Worm (Caenorhabditis elegans) whole organism, L4 larva: ENCODE measurements around the gene mdl-1.
A peak's percentile ranks its signal among the peaks of the same experiment; 100 is the strongest.

Experiments used
- D1046.2 ChIP-seq: fragments of 200-800 bp; sonication (Bioruptor generic); IDR thresholded peaks from 2 replicates; pipeline ENCODE4 v1.3.6; 2022; ENCODE audit warnings: missing genetic modification characterization, missing compliant biosample characterization
- F44E2.7 ChIP-seq: fragments of 200-800 bp; sonication (Bioruptor generic); IDR thresholded peaks from 2 replicates; pipeline ENCODE4 v2.1.2; 2022; ENCODE audit warnings: missing genetic modification characterization, missing compliant biosample characterization
- T20F7.1 ChIP-seq: fragments of 200-800 bp; sonication (Bioruptor generic); optimal IDR thresholded peaks from 2 replicates; lab custom pipeline; 2018; ENCODE audit warnings: mild to moderate bottlenecking, missing genetic modification characterization, missing compliant biosample characterization
- Y105C5A.15 ChIP-seq: fragments of 200-800 bp; sonication (Bioruptor generic); IDR thresholded peaks from 2 replicates; pipeline ENCODE4 v1.3.6; 2022; ENCODE audit warnings: missing genetic modification characterization, missing compliant biosample characterization
- Y48G9A.11 ChIP-seq: fragments of 200-800 bp; sonication (Bioruptor generic); IDR thresholded peaks from 2 replicates; pipeline ENCODE4 v1.3.6; 2022; ENCODE audit warnings: missing genetic modification reagents, missing genetic modification characterization, missing compliant biosample characterization
- Y75B8A.6 ChIP-seq: fragments of 200-800 bp; sonication (Bioruptor generic); IDR thresholded peaks from 2 replicates; pipeline ENCODE4 v1.3.6; 2022; ENCODE audit warnings: missing genetic modification reagents, missing genetic modification characterization, missing compliant biosample characterization
- ZK337.2 ChIP-seq: fragments of 200-800 bp; sonication (Bioruptor generic); IDR thresholded peaks from 2 replicates; pipeline ENCODE4 v1.3.6; 2022; ENCODE audit warnings: missing genetic modification reagents, missing genetic modification characterization, missing compliant biosample characterization
- ZK546.5 ChIP-seq, 2 experiments: sonication (generic microtip); optimal IDR thresholded peaks; 2 replicates each; lab custom pipeline; 2017; ENCODE audit warnings: missing biosample characterization in 2 of 2, missing genetic modification characterization in 2 of 2
- aha-1 ChIP-seq: fragments of 150-350 bp; peaks from one replicate; lab custom pipeline; 2014; ENCODE audit warnings: missing biosample characterization, missing genetic modification characterization
- ama-1 ChIP-seq: fragments of 150-350 bp; optimal IDR thresholded peaks from 2 replicates; lab custom pipeline; 2014; ENCODE audit warnings: inconsistent platforms, mixed read lengths
- arid-1 ChIP-seq: fragments of 200-800 bp; sonication (Bioruptor generic); conservative IDR thresholded peaks from 2 replicates; pipeline ENCODE4 v1.3.6; 2022; ENCODE audit warnings: missing genetic modification reagents, missing genetic modification characterization, missing compliant biosample characterization
- attf-4 ChIP-seq: sonication (generic microtip); optimal IDR thresholded peaks from 3 replicates; lab custom pipeline; 2017; ENCODE audit warnings: missing biosample characterization, missing genetic modification characterization
- ceh-20 ChIP-seq: fragments of 200-800 bp; sonication (Bioruptor generic); IDR thresholded peaks from 2 replicates; pipeline ENCODE4 v1.3.6; 2022; ENCODE audit warnings: missing genetic modification reagents, missing genetic modification characterization, missing compliant biosample characterization
- ceh-28 ChIP-seq: fragments of 150-350 bp; optimal IDR thresholded peaks from 2 replicates; lab custom pipeline; 2014; ENCODE audit warnings: missing biosample characterization, missing genetic modification reagents, missing genetic modification characterization
- ceh-32 ChIP-seq: sonication (generic microtip); optimal IDR thresholded peaks from 2 replicates; lab custom pipeline; 2016; ENCODE audit warnings: mild to moderate bottlenecking, missing genetic modification characterization, missing compliant biosample characterization; ENCODE audit not compliant: poor library complexity
- ceh-62 ChIP-seq: sonication (generic microtip); optimal IDR thresholded peaks from 2 replicates; lab custom pipeline; 2017; ENCODE audit warnings: missing biosample characterization, missing genetic modification characterization
- cey-2 ChIP-seq: sonication (generic microtip); optimal IDR thresholded peaks from 3 replicates; lab custom pipeline; 2017; ENCODE audit warnings: missing genetic modification characterization, mild to moderate bottlenecking, missing compliant biosample characterization, antibody characterized with exemption, borderline replicate concordance; ENCODE audit not compliant: insufficient read depth
- daf-19 ChIP-seq: fragments of 200-800 bp; sonication (Bioruptor generic); conservative IDR thresholded peaks from 2 replicates; pipeline ENCODE4 v1.3.6; 2022; ENCODE audit warnings: missing genetic modification characterization, missing compliant biosample characterization
- egl-43 ChIP-seq: fragments of 200-800 bp; sonication (Bioruptor generic); IDR thresholded peaks from 2 replicates; pipeline ENCODE4 v1.3.6; 2022; ENCODE audit warnings: missing genetic modification reagents, missing genetic modification characterization, missing compliant biosample characterization
- fos-1 ChIP-seq: fragments of 150-350 bp; optimal IDR thresholded peaks from 2 replicates; lab custom pipeline; 2014; ENCODE audit warnings: missing biosample characterization, missing genetic modification characterization
- gei-8 ChIP-seq: fragments of 200-800 bp; sonication (Bioruptor generic); optimal IDR thresholded peaks from 2 replicates; lab custom pipeline; 2018; ENCODE audit warnings: mild to moderate bottlenecking, missing genetic modification characterization, missing compliant biosample characterization
- hlh-11 ChIP-seq: fragments of 200-800 bp; sonication (Bioruptor generic); optimal IDR thresholded peaks from 2 replicates; lab custom pipeline; 2018; ENCODE audit warnings: mild to moderate bottlenecking, missing genetic modification characterization, missing compliant biosample characterization
- hlh-30 ChIP-seq: sonication (generic microtip); optimal IDR thresholded peaks from 2 replicates; lab custom pipeline; 2017; ENCODE audit warnings: antibody characterized with exemption, mild to moderate bottlenecking, missing genetic modification characterization, missing compliant biosample characterization; ENCODE audit not compliant: insufficient read depth
- jun-1 ChIP-seq: fragments of 150-350 bp; optimal IDR thresholded peaks from 2 replicates; lab custom pipeline; 2014; ENCODE audit warnings: missing biosample characterization, missing genetic modification reagents, missing genetic modification characterization
- lin-13 ChIP-seq: fragments of 150-350 bp; optimal IDR thresholded peaks from 2 replicates; lab custom pipeline; 2014; ENCODE audit warnings: missing biosample characterization, missing genetic modification reagents, missing genetic modification characterization
- lin-38 ChIP-seq: fragments of 200-800 bp; sonication (Bioruptor generic); IDR thresholded peaks from 2 replicates; pipeline ENCODE4 v1.3.6; 2022; ENCODE audit warnings: missing genetic modification reagents, missing genetic modification characterization, missing compliant biosample characterization
- lir-3 ChIP-seq: sonication (generic microtip); optimal IDR thresholded peaks from 2 replicates; lab custom pipeline; 2016; ENCODE audit warnings: mild to moderate bottlenecking, missing genetic modification characterization, missing compliant biosample characterization
- lsy-2 ChIP-seq, 2 experiments: fragments of 150-350 bp in 1 of 2; sonication (generic microtip) in 1 of 2; optimal IDR thresholded peaks; 2 replicates each; lab custom pipeline; 2014 to 2017; ENCODE audit warnings: missing biosample characterization in 2 of 2, missing genetic modification characterization in 2 of 2
- mdl-1 ChIP-seq, 2 experiments: fragments of 150-350 bp in 1 of 2; sonication (generic microtip) in 1 of 2; optimal IDR thresholded peaks; 2 replicates each; lab custom pipeline; 2014 to 2017; ENCODE audit warnings: missing biosample characterization in 2 of 2, missing genetic modification characterization in 2 of 2
- mes-2 ChIP-seq: sonication (generic microtip); optimal IDR thresholded peaks from 2 replicates; lab custom pipeline; 2016; ENCODE audit warnings: missing genotype, mild to moderate bottlenecking, missing genetic modification characterization, missing compliant biosample characterization; ENCODE audit not compliant: poor library complexity, severe bottlenecking
- nhr-237 ChIP-seq: sonication (generic microtip); optimal IDR thresholded peaks from 2 replicates; lab custom pipeline; 2017; ENCODE audit warnings: missing biosample characterization, missing genetic modification characterization
- nhr-42 ChIP-seq: fragments of 200-800 bp; sonication (Bioruptor generic); IDR thresholded peaks from 2 replicates; pipeline ENCODE4 v1.3.6; 2022; ENCODE audit warnings: missing genetic modification characterization, missing compliant biosample characterization
- nhr-48 ChIP-seq: sonication (generic microtip); optimal IDR thresholded peaks from 2 replicates; lab custom pipeline; 2016; ENCODE audit warnings: mild to moderate bottlenecking, missing genetic modification characterization, missing compliant biosample characterization
- pha-4 ChIP-seq, 2 experiments: fragments of 150-350 bp in 1 of 2; fragments of 200-800 bp in 1 of 2; sonication (Bioruptor generic) in 1 of 2; IDR thresholded peaks in 1 of 2; optimal IDR thresholded peaks in 1 of 2; 2 replicates each; pipeline versions ENCODE4 v1.3.6 to Lab custom; 2014 to 2022; ENCODE audit warnings: missing genetic modification characterization in 2 of 2, missing genetic modification reagents in 2 of 2, missing biosample characterization in 1 of 2, missing compliant biosample characterization in 1 of 2
- set-16 ChIP-seq: fragments of 200-800 bp; sonication (Bioruptor generic); IDR thresholded peaks from 2 replicates; pipeline ENCODE4 v1.3.6; 2022; ENCODE audit warnings: missing genetic modification reagents, missing genetic modification characterization, missing compliant biosample characterization
- skn-1 ChIP-seq: fragments of 150-350 bp; optimal IDR thresholded peaks from 2 replicates; lab custom pipeline; 2014; ENCODE audit warnings: missing biosample characterization, missing genetic modification characterization
- snpc-4 ChIP-seq: fragments of 150-350 bp; optimal IDR thresholded peaks from 2 replicates; lab custom pipeline; 2014; ENCODE audit warnings: missing biosample characterization, missing genetic modification characterization
- spr-1 ChIP-seq: sonication (generic microtip); optimal IDR thresholded peaks from 2 replicates; lab custom pipeline; 2016; ENCODE audit warnings: mild to moderate bottlenecking, missing genetic modification characterization, missing compliant biosample characterization
- spr-3 ChIP-seq: fragments of 200-800 bp; sonication (Bioruptor generic); optimal IDR thresholded peaks from 2 replicates; lab custom pipeline; 2018; ENCODE audit warnings: mild to moderate bottlenecking, missing genetic modification characterization, missing compliant biosample characterization
- unc-130 ChIP-seq: sonication (generic microtip); optimal IDR thresholded peaks from 2 replicates; lab custom pipeline; 2016; ENCODE audit warnings: missing genetic modification reagents, missing genetic modification characterization, missing compliant biosample characterization
- unc-62 ChIP-seq, 3 experiments: fragments of 150-350 bp in 1 of 3; sonication (generic microtip); optimal IDR thresholded peaks in 2 of 3; peaks in 1 of 3; 1 replicate in 1 of 3; 2 replicates in 2 of 3; lab custom pipeline; 2014 to 2017; ENCODE audit warnings: missing biosample characterization in 3 of 3, missing genetic modification characterization in 3 of 3, missing genetic modification reagents in 3 of 3, missing genotype in 1 of 3
- vab-7 ChIP-seq: fragments of 200-800 bp; sonication (Bioruptor generic); IDR thresholded peaks from 2 replicates; pipeline ENCODE4 v1.3.6; 2022; ENCODE audit warnings: missing genetic modification reagents, missing genetic modification characterization, missing compliant biosample characterization
- zfp-3 ChIP-seq: fragments of 200-800 bp; sonication (Bioruptor generic); conservative IDR thresholded peaks from 2 replicates; pipeline ENCODE4 v1.3.6; 2022; ENCODE audit warnings: missing genetic modification reagents, missing genetic modification characterization, missing compliant biosample characterization
- ztf-11 ChIP-seq: fragments of 150-350 bp; optimal IDR thresholded peaks from 2 replicates; lab custom pipeline; 2014; ENCODE audit warnings: missing biosample characterization, missing genetic modification characterization

Gene mdl-1

ce11 chrX:6742891-6743290, 740 bp downstream of the mdl-1 start (continued):
- TF ChIP-seq Y105C5A.15 (GFP tag; lab: Robert Waterston, UW) (no peak), ceh-32 (tag; lab: Kevin White, UChicago) (no peak), hlh-11 (tag; lab: Kevin White, UChicago) (peak; percentile 82), unc-130 (GFP tag; lab: Kevin White, UChicago) (no peak), ceh-28 (tag; lab: Kevin White, UChicago) (no peak), nhr-42 (GFP tag; lab: Robert Waterston, UW) (no peak), skn-1 (tag; lab: Kevin White, UChicago) (no peak), Y75B8A.6 (GFP tag; lab: Robert Waterston, UW) (peak; percentile 4; the same call in 1 of the 2 replicates), unc-62 (GFP tag; optimal IDR thresholded peaks at IDR 0.05 in 1 of 2; lab: Kevin White, UChicago) (peak in 1 of 2 experiments; percentile 98), unc-62 (tag; optimal IDR thresholded peaks at IDR 0.05; lab: Kevin White, UChicago) (no peak), mdl-1 (tag; optimal IDR thresholded peaks at IDR 0.05; lab: Kevin White, UChicago) (peak in 1 of 2 experiments; percentile 100), jun-1 (tag; lab: Kevin White, UChicago) (peak; percentile 23), set-16 (GFP tag; lab: Robert Waterston, UW) (no peak)

- TF ChIP-seq mes-2 (tag; lab: Kevin White, UChicago) (no peak), ceh-20 (0 out of 2 replicates have a peak, but pooled peaks have one; percentile 7), ama-1 (lab: Kevin White, UChicago) (no peak)
Observed at ce11 chrX:6743344-6743743, 1.2 kb downstream of the mdl-1 start.

- TF ChIP-seq jun-1 (tag; lab: Kevin White, UChicago) (peak; percentile 68), Y48G9A.11 (GFP tag; lab: Robert Waterston, UW) (no peak), daf-19 (GFP tag; lab: Robert Waterston, UW) (peak; percentile 61; the same call in 1 of the 2 replicates), D1046.2 (no peak), F44E2.7 (GFP tag; lab: Robert Waterston, UW) (no peak), spr-1 (tag; lab: Kevin White, UChicago) (peak; percentile 86), snpc-4 (no peak), ztf-11 (tag; lab: Kevin White, UChicago) (no peak), ceh-62 (tag; lab: Kevin White, UChicago) (no peak), nhr-237 (tag; lab: Kevin White, UChicago) (peak; percentile 51), T20F7.1 (GFP tag; lab: Kevin White, UChicago) (peak; percentile 83), lsy-2 (tag; optimal IDR thresholded peaks at IDR 0.05; lab: Kevin White, UChicago) (peak; percentile 61 to 88), ceh-20 (peak; percentile 64), zfp-3 (peak; percentile 95), gei-8 (GFP tag; lab: Kevin White, UChicago) (peak; percentile 97), attf-4 (tag; lab: Kevin White, UChicago) (no peak), egl-43 (GFP tag; lab: Robert Waterston, UW) (no peak), cey-2 (tag; lab: Kevin White, UChicago) (peak; percentile 93), arid-1 (GFP tag; lab: Robert Waterston, UW) (0 out of 2 replicates have a peak, but pooled peaks have one; percentile 9), hlh-30 (tag; lab: Kevin White, UChicago) (peak; percentile 99), nhr-48 (tag; lab: Kevin White, UChicago) (peak; percentile 99), set-16 (GFP tag; lab: Robert Waterston, UW) (peak; percentile 44; the same call in 1 of the 2 replicates), vab-7 (GFP tag; lab: Robert Waterston, UW) (no peak), lir-3 (tag; lab: Kevin White, UChicago) (peak; percentile 39), aha-1 (tag; lab: Kevin White, UChicago) (peak; percentile 99), lin-38 (peak; percentile 63), Y105C5A.15 (GFP tag; lab: Robert Waterston, UW) (0 out of 2 replicates have a peak, but pooled peaks have one; percentile 5), ZK337.2 (GFP tag; lab: Robert Waterston, UW) (no peak), ZK546.5 (tag; optimal IDR thresholded peaks at IDR 0.05; lab: Kevin White, UChicago) (no peak), spr-3 (GFP tag; lab: Kevin White, UChicago) (no peak), mes-2 (tag; lab: Kevin White, UChicago) (peak; percentile 39), pha-4 (GFP tag; IDR thresholded peaks at IDR 0.05; lab: Robert Waterston, UW) (peak; percentile 91), pha-4 (tag; optimal IDR thresholded peaks at IDR 0.05; lab: Kevin White, UChicago) (peak; percentile 64), fos-1 (tag; lab: Kevin White, UChicago) (peak; percentile 76), lin-13 (peak; percentile 82)
Observed at ce11 chrX:6743853-6744346, 1.7 kb downstream of the mdl-1 start.
